Worm (Caenorhabditis elegans) whole organism, L1 larva: ENCODE measurements around the gene K09F5.4.

Experiments used
- C04F5.9 ChIP-seq: sonication (generic microtip); optimal IDR thresholded peaks from 2 replicates; lab custom pipeline; 2016; ENCODE audit warnings: missing genetic modification characterization, missing compliant biosample characterization
- C16A3.4 ChIP-seq: fragments of 150-350 bp; optimal IDR thresholded peaks from 2 replicates; lab custom pipeline; 2014; ENCODE audit warnings: missing biosample characterization, missing genetic modification characterization
- aly-2 ChIP-seq: fragments of 150-350 bp; optimal IDR thresholded peaks from 2 replicates; lab custom pipeline; 2014; ENCODE audit warnings: missing biosample characterization, missing genetic modification characterization
- blmp-1 ChIP-seq: fragments of 150-350 bp; optimal IDR thresholded peaks from 2 replicates; lab custom pipeline; 2014; ENCODE audit warnings: missing biosample characterization, missing genetic modification characterization
- ceh-8 ChIP-seq: fragments of 200-800 bp; sonication (Bioruptor generic); optimal IDR thresholded peaks from 2 replicates; lab custom pipeline; 2018; ENCODE audit warnings: mild to moderate bottlenecking, missing genetic modification characterization, moderate library complexity, missing compliant biosample characterization
- ceh-82 ChIP-seq, 3 experiments: fragments of 150-350 bp in 1 of 3; sonication (generic microtip) in 2 of 3; optimal IDR thresholded peaks; 2 replicates each; lab custom pipeline; 2014 to 2017; ENCODE audit warnings: missing biosample characterization in 3 of 3, missing genetic modification characterization in 3 of 3
- dpl-1 ChIP-seq, 3 experiments: fragments of 150-350 bp in 2 of 3; sonication (generic microtip) in 1 of 3; optimal IDR thresholded peaks; 2 replicates each; lab custom pipeline; 2014 to 2017; ENCODE audit warnings: missing biosample characterization in 3 of 3, missing genetic modification characterization in 3 of 3, missing genetic modification reagents in 3 of 3
- efl-1 ChIP-seq, 4 experiments: fragments of 150-350 bp; optimal IDR thresholded peaks in 3 of 4; peaks in 1 of 4; 1 replicate in 1 of 4; 2 replicates in 3 of 4; lab custom pipeline; 2014; ENCODE audit warnings: missing biosample characterization in 2 of 4, missing genetic modification characterization in 2 of 4, missing genetic modification reagents in 2 of 4
- efl-3 ChIP-seq: fragments of 200-800 bp; sonication (Bioruptor generic); optimal IDR thresholded peaks from 2 replicates; lab custom pipeline; 2018; ENCODE audit warnings: mild to moderate bottlenecking, missing genetic modification characterization, missing compliant biosample characterization
- egl-13 ChIP-seq: sonication (generic microtip); optimal IDR thresholded peaks from 2 replicates; lab custom pipeline; 2016; ENCODE audit warnings: missing genotype, missing genetic modification reagents, missing genetic modification characterization, missing compliant biosample characterization
- egl-27 ChIP-seq, 2 experiments: fragments of 150-350 bp in 1 of 2; sonication (generic microtip); optimal IDR thresholded peaks; 3 replicates each; lab custom pipeline; 2017 to 2018; ENCODE audit warnings: missing biosample characterization in 2 of 2, missing genetic modification characterization in 2 of 2, missing genetic modification reagents in 2 of 2
- elt-2 ChIP-seq: sonication (generic microtip); optimal IDR thresholded peaks from 2 replicates; lab custom pipeline; 2016; ENCODE audit warnings: missing genetic modification characterization, mild to moderate bottlenecking, inconsistent platforms, missing compliant biosample characterization, missing genetic modification reagents
- elt-3 ChIP-seq, 6 experiments: fragments of 150-350 bp in 1 of 6; sonication (generic microtip); optimal IDR thresholded peaks; 2 replicates each; lab custom pipeline; 2017 to 2018; ENCODE audit warnings: missing biosample characterization in 6 of 6, missing genetic modification characterization in 6 of 6, inconsistent platforms in 1 of 6
- ets-5 ChIP-seq: fragments of 200-800 bp; sonication (Bioruptor generic); IDR thresholded peaks from 2 replicates; pipeline ENCODE4 v1.3.6; 2022; ENCODE audit warnings: missing genetic modification characterization, missing compliant biosample characterization
- fkh-10 ChIP-seq: sonication (generic microtip); optimal IDR thresholded peaks from 2 replicates; lab custom pipeline; 2017; ENCODE audit warnings: missing biosample characterization, missing genetic modification reagents, missing genetic modification characterization
- fos-1 ChIP-seq: fragments of 150-350 bp; optimal IDR thresholded peaks from 2 replicates; lab custom pipeline; 2014; ENCODE audit warnings: missing biosample characterization, missing genetic modification characterization
- grh-1 ChIP-seq: fragments of 200-800 bp; sonication (Bioruptor generic); IDR thresholded peaks from 2 replicates; pipeline ENCODE4 v1.3.6; 2022; ENCODE audit warnings: missing genetic modification reagents, missing genetic modification characterization, missing compliant biosample characterization
- hpl-2 ChIP-seq: fragments of 150-350 bp; optimal IDR thresholded peaks from 2 replicates; lab custom pipeline; 2014; ENCODE audit warnings: missing biosample characterization, missing genetic modification reagents, missing genetic modification characterization
- irx-1 ChIP-seq: sonication (generic microtip); optimal IDR thresholded peaks from 2 replicates; lab custom pipeline; 2016; ENCODE audit warnings: missing genetic modification characterization, missing compliant biosample characterization
- isw-1 ChIP-seq: fragments of 200-800 bp; sonication (Bioruptor generic); IDR thresholded peaks from 2 replicates; pipeline ENCODE4 v1.3.6; 2022; ENCODE audit warnings: missing genetic modification characterization, missing compliant biosample characterization
- lin-13 ChIP-seq: fragments of 150-350 bp; optimal IDR thresholded peaks from 2 replicates; lab custom pipeline; 2014; ENCODE audit warnings: missing biosample characterization, missing genetic modification reagents, missing genetic modification characterization
- lin-14 ChIP-seq: fragments of 200-800 bp; sonication (Bioruptor generic); optimal IDR thresholded peaks from 2 replicates; lab custom pipeline; 2018; ENCODE audit warnings: mild to moderate bottlenecking, missing genetic modification characterization, moderate library complexity, missing compliant biosample characterization
- lin-15B ChIP-seq: fragments of 150-350 bp; sonication (generic microtip); optimal IDR thresholded peaks from 3 replicates; lab custom pipeline; 2014; ENCODE audit warnings: missing biosample characterization, missing genetic modification characterization
- lin-35 ChIP-seq, 2 experiments: fragments of 150-350 bp; optimal IDR thresholded peaks; 2 replicates each; lab custom pipeline; 2014; ENCODE audit warnings: missing biosample characterization in 2 of 2, missing genetic modification characterization in 2 of 2, missing genetic modification reagents in 2 of 2
- lin-39 ChIP-seq: fragments of 150-350 bp; optimal IDR thresholded peaks from 2 replicates; lab custom pipeline; 2014; ENCODE audit warnings: missing biosample characterization, missing genetic modification reagents, missing genetic modification characterization
- lir-3 ChIP-seq: sonication (generic microtip); optimal IDR thresholded peaks from 2 replicates; lab custom pipeline; 2016; ENCODE audit warnings: mild to moderate bottlenecking, missing genetic modification characterization, moderate library complexity, missing compliant biosample characterization; ENCODE audit not compliant: poor library complexity
- lsy-2 ChIP-seq, 2 experiments: fragments of 150-350 bp; optimal IDR thresholded peaks; 2 replicates each; lab custom pipeline; 2014; ENCODE audit warnings: missing biosample characterization in 2 of 2, missing genetic modification characterization in 2 of 2
- mab-9 ChIP-seq: fragments of 200-800 bp; sonication (Bioruptor generic); IDR thresholded peaks from 2 replicates; pipeline ENCODE4 v1.3.6; 2022; ENCODE audit warnings: missing genetic modification reagents, missing genetic modification characterization, missing compliant biosample characterization
- mdl-1 ChIP-seq, 2 experiments: fragments of 150-350 bp; optimal IDR thresholded peaks; 2 replicates each; lab custom pipeline; 2014 to 2017; ENCODE audit warnings: missing biosample characterization in 2 of 2, missing genetic modification characterization in 2 of 2, inconsistent platforms in 1 of 2
- mep-1 ChIP-seq: fragments of 150-350 bp; optimal IDR thresholded peaks from 2 replicates; lab custom pipeline; 2014; ENCODE audit warnings: missing biosample characterization, missing genetic modification characterization
- nhr-19 ChIP-seq: fragments of 200-800 bp; sonication (Bioruptor generic); conservative IDR thresholded peaks from 2 replicates; pipeline ENCODE4 v1.3.6; 2022; ENCODE audit warnings: missing genetic modification characterization, missing compliant biosample characterization
- nhr-20 ChIP-seq: sonication (generic microtip); optimal IDR thresholded peaks from 2 replicates; lab custom pipeline; 2016; ENCODE audit warnings: mild to moderate bottlenecking, missing genetic modification characterization, missing compliant biosample characterization
- nhr-47 ChIP-seq: sonication (generic microtip); optimal IDR thresholded peaks from 2 replicates; lab custom pipeline; 2016; ENCODE audit warnings: mild to moderate bottlenecking, missing genetic modification characterization, moderate library complexity, missing compliant biosample characterization
- nhr-71 ChIP-seq: sonication (generic microtip); optimal IDR thresholded peaks from 2 replicates; lab custom pipeline; 2016; ENCODE audit warnings: mild to moderate bottlenecking, missing genetic modification characterization, moderate library complexity, missing compliant biosample characterization
- nhr-77 ChIP-seq: fragments of 150-350 bp; optimal IDR thresholded peaks from 2 replicates; lab custom pipeline; 2014; ENCODE audit warnings: missing biosample characterization, missing genetic modification characterization
- nhr-84 ChIP-seq: sonication (generic microtip); optimal IDR thresholded peaks from 2 replicates; lab custom pipeline; 2017; ENCODE audit warnings: missing biosample characterization, missing genetic modification characterization
- nhr-85 ChIP-seq: sonication (generic microtip); peaks from one replicate; lab custom pipeline; 2016; ENCODE audit warnings: missing genetic modification characterization, inconsistent platforms, missing compliant biosample characterization
- nhr-90 ChIP-seq: sonication (generic microtip); optimal IDR thresholded peaks from 2 replicates; lab custom pipeline; 2016; ENCODE audit warnings: mild to moderate bottlenecking, missing genetic modification characterization, missing compliant biosample characterization; ENCODE audit not compliant: poor library complexity
- pag-3 ChIP-seq: sonication (generic microtip); optimal IDR thresholded peaks from 2 replicates; lab custom pipeline; 2017; ENCODE audit warnings: missing genetic modification characterization, mild to moderate bottlenecking, missing compliant biosample characterization, antibody characterized with exemption, borderline replicate concordance; ENCODE audit not compliant: insufficient read depth
- pqm-1 ChIP-seq: sonication (generic microtip); optimal IDR thresholded peaks from 3 replicates; lab custom pipeline; 2017; ENCODE audit warnings: missing biosample characterization, missing genetic modification characterization
- rnt-1 ChIP-seq: sonication (generic microtip); optimal IDR thresholded peaks from 2 replicates; lab custom pipeline; 2016; ENCODE audit warnings: mild to moderate bottlenecking, missing genetic modification characterization, moderate library complexity, missing compliant biosample characterization
- snu-23 ChIP-seq: sonication (generic microtip); optimal IDR thresholded peaks from 2 replicates; lab custom pipeline; 2016; ENCODE audit warnings: missing genetic modification characterization, missing compliant biosample characterization
- sox-4 ChIP-seq: sonication (generic microtip); optimal IDR thresholded peaks from 2 replicates; lab custom pipeline; 2016; ENCODE audit warnings: missing genetic modification characterization, missing compliant biosample characterization
- sptf-1 ChIP-seq: fragments of 150-350 bp; optimal IDR thresholded peaks from 2 replicates; lab custom pipeline; 2014; ENCODE audit warnings: missing biosample characterization, missing genetic modification characterization
- sup-37 ChIP-seq: fragments of 200-800 bp; sonication (Bioruptor generic); optimal IDR thresholded peaks from 2 replicates; lab custom pipeline; 2018; ENCODE audit warnings: mild to moderate bottlenecking, missing genetic modification characterization, missing compliant biosample characterization
- swsn-7 ChIP-seq: sonication (generic microtip); optimal IDR thresholded peaks from 2 replicates; lab custom pipeline; 2016; ENCODE audit warnings: missing genetic modification characterization, missing compliant biosample characterization
- tbx-2 ChIP-seq: sonication (generic microtip); optimal IDR thresholded peaks from 2 replicates; lab custom pipeline; 2016; ENCODE audit warnings: missing genetic modification characterization, missing compliant biosample characterization
- unc-130 ChIP-seq: fragments of 150-350 bp; optimal IDR thresholded peaks from 2 replicates; lab custom pipeline; 2017; ENCODE audit warnings: missing biosample characterization, missing genetic modification characterization, inconsistent platforms
- unc-30 ChIP-seq: sonication (generic microtip); optimal IDR thresholded peaks from 2 replicates; lab custom pipeline; 2017; ENCODE audit warnings: missing biosample characterization, missing genetic modification characterization
- unc-62 ChIP-seq: fragments of 150-350 bp; optimal IDR thresholded peaks from 2 replicates; lab custom pipeline; 2014; ENCODE audit warnings: missing biosample characterization, missing genetic modification reagents, missing genetic modification characterization
- unc-86 ChIP-seq: sonication (generic microtip); optimal IDR thresholded peaks from 2 replicates; lab custom pipeline; 2016; ENCODE audit warnings: missing genetic modification characterization, missing compliant biosample characterization
- xbp-1 ChIP-seq: sonication (generic microtip); optimal IDR thresholded peaks from 2 replicates; lab custom pipeline; 2016; ENCODE audit warnings: missing genetic modification characterization, missing compliant biosample characterization

The K09F5.4 gene

DNA sequence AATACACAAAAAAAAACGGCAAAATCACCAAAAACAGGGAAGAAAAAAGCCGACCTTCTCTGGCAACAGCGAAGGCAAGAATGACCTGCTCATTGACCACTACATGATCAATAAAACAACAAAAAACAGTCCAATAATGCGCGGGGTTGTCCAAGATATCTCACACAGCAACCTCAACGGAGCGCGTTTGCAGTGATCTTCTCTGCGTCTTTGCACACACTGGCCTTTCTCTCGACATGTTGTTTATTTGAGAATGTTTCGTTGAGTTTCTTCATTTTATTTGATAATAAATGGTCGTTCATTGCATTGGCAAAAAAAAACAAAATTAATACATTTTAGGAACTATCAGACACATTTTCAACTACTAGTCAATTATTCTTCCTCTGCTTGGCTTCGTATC, 48.9 kb downstream of the K09F5.4 start:
- TF ChIP-seq dpl-1 (GFP tag; optimal IDR thresholded peaks at IDR 0.05; lab: Kevin White, UChicago) (peak in 2 of 3 experiments; percentile 36 to 43), swsn-7 (tag; lab: Kevin White, UChicago) (peak; percentile 28), nhr-47 (tag; lab: Kevin White, UChicago) (peak; percentile 11), nhr-71 (tag; lab: Kevin White, UChicago) (peak; percentile 62), nhr-90 (tag; lab: Kevin White, UChicago) (peak; percentile 45), lsy-2 (tag; optimal IDR thresholded peaks at IDR 0.05; lab: Kevin White, UChicago) (peak; percentile 11 to 43), blmp-1 (tag; lab: Kevin White, UChicago) (peak; percentile 41), nhr-20 (tag; lab: Kevin White, UChicago) (peak; percentile 72), sox-4 (tag; lab: Kevin White, UChicago) (no peak), grh-1 (GFP tag; lab: Robert Waterston, UW) (no peak), tbx-2 (tag; lab: Kevin White, UChicago) (peak; percentile 52), nhr-77 (tag; lab: Kevin White, UChicago) (peak; percentile 49), efl-1 (optimal IDR thresholded peaks at IDR 0.05; lab: Kevin White, UChicago) (peak in 1 of 2 experiments; percentile 28), efl-1 (GFP tag; optimal IDR thresholded peaks at IDR 0.05 in 1 of 2; lab: Kevin White, UChicago) (peak in 1 of 2 experiments; percentile 31), unc-130 (tag; lab: Kevin White, UChicago) (peak; percentile 40), C04F5.9 (no peak), xbp-1 (tag; lab: Kevin White, UChicago) (peak; percentile 14), lin-14 (GFP tag; lab: Kevin White, UChicago) (peak; percentile 61), lin-39 (tag; lab: Kevin White, UChicago) (no peak), unc-30 (tag; lab: Kevin White, UChicago) (no peak), lir-3 (no peak), nhr-19 (GFP tag; lab: Robert Waterston, UW) (peak; percentile 71), snu-23 (peak; percentile 68), ets-5 (GFP tag; lab: Robert Waterston, UW) (no peak), lin-35 (GFP tag; optimal IDR thresholded peaks at IDR 0.05; lab: Kevin White, UChicago) (peak; percentile 29 to 69), egl-27 (tag; optimal IDR thresholded peaks at IDR 0.05; lab: Kevin White, UChicago) (no peak), egl-13 (no peak), fkh-10 (GFP tag; lab: Kevin White, UChicago) (no peak), hpl-2 (GFP tag; lab: Kevin White, UChicago) (no peak), unc-86 (tag; lab: Kevin White, UChicago) (no peak), elt-3 (tag; optimal IDR thresholded peaks at IDR 0.05; lab: Kevin White, UChicago) (peak in 4 of 6 experiments; percentile 4 to 85 (median 22)), C16A3.4 (peak; percentile 58), efl-3 (GFP tag; lab: Kevin White, UChicago) (no peak), mdl-1 (tag; optimal IDR thresholded peaks at IDR 0.05; lab: Kevin White, UChicago) (peak in 1 of 2 experiments; percentile 30), pag-3 (tag; lab: Kevin White, UChicago) (no peak), irx-1 (tag; lab: Kevin White, UChicago) (no peak), mep-1 (tag; lab: Kevin White, UChicago) (peak; percentile 42), lin-13 (GFP tag; lab: Kevin White, UChicago) (no peak), lin-15B (no peak), ceh-82 (tag; optimal IDR thresholded peaks at IDR 0.05; lab: Kevin White, UChicago) (peak in 1 of 3 experiments; percentile 35), pqm-1 (tag; lab: Kevin White, UChicago) (no peak), sptf-1 (tag; lab: Kevin White, UChicago) (no peak), unc-62 (GFP tag; lab: Kevin White, UChicago) (no peak), elt-2 (tag; lab: Kevin White, UChicago) (peak; percentile 45), fos-1 (no peak), sup-37 (no peak), isw-1 (GFP tag; lab: Robert Waterston, UW) (no peak), mab-9 (no peak), rnt-1 (tag; lab: Kevin White, UChicago) (peak; percentile 23), aly-2 (tag; lab: Kevin White, UChicago) (no peak), nhr-85 (tag; lab: Kevin White, UChicago) (peak; percentile 91), nhr-84 (tag; lab: Kevin White, UChicago) (no peak), ceh-8 (GFP tag; lab: Kevin White, UChicago) (no peak)
